Fruit fly (Drosophila melanogaster): ENCODE data around the gene hiro.

DNA sequence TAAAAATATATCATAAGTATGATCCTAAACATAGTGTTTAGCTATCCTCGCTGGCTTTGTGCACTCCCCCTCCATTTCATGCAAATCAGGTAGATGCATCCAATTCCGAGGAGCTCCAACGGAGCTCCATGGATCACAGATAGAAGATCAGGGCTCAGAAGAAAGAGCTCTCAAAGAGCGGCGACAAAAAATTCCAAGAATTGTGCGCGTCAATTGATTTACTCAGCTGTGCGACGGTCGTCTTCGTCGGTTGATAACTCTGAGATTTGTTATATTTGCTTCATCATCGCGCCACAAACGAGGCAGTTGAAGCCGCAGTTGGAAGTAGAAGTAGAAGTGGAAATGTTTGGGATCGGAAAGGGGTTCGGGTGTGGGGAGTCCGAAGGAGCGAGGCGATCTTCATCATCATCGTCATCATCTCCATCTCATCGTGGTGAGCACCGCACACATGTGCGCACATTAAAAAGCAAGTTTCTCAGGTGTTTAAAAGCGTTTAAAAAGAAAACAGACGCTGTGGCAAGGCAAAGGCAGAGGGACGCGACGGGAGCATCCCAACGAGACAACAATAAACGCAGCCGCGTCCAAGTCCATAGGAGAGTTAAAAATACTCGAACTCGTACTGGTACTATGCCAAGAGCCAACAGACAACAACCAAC, 45.5 kb upstream of the hiro start:
- TF ChIP-seq Pif1B (GFP tag; optimal IDR thresholded peaks at IDR 0.05): no peak
- TF ChIP-seq CG12605 (GFP tag; IDR thresholded peaks at IDR 0.05): no peak
- no peak for TF ChIP-seq CG32121 (GFP tag; IDR thresholded peaks at IDR 0.05)
- TF ChIP-seq CG14655 (GFP tag; optimal IDR thresholded peaks at IDR 0.05): no peak
- no peak for TF ChIP-seq CG8159 (tag; optimal IDR thresholded peaks at IDR 0.05)
- no peak for TF ChIP-seq Snoo (tag; optimal IDR thresholded peaks at IDR 0.05)
- TF ChIP-seq Pif1A (GFP tag; optimal IDR thresholded peaks at IDR 0.05): no peak
- TF ChIP-seq D1 (tag; optimal IDR thresholded peaks at IDR 0.05): no peak
- peak; percentile 83 for TF ChIP-seq EcR (GFP tag; optimal IDR thresholded peaks at IDR 0.05)
- TF ChIP-seq CG13204 (GFP tag; optimal IDR thresholded peaks at IDR 0.05): no peak

Measured in whole organism, pupa.